Fruit fly (Drosophila melanogaster): ENCODE results near the gene sofe.

DNA sequence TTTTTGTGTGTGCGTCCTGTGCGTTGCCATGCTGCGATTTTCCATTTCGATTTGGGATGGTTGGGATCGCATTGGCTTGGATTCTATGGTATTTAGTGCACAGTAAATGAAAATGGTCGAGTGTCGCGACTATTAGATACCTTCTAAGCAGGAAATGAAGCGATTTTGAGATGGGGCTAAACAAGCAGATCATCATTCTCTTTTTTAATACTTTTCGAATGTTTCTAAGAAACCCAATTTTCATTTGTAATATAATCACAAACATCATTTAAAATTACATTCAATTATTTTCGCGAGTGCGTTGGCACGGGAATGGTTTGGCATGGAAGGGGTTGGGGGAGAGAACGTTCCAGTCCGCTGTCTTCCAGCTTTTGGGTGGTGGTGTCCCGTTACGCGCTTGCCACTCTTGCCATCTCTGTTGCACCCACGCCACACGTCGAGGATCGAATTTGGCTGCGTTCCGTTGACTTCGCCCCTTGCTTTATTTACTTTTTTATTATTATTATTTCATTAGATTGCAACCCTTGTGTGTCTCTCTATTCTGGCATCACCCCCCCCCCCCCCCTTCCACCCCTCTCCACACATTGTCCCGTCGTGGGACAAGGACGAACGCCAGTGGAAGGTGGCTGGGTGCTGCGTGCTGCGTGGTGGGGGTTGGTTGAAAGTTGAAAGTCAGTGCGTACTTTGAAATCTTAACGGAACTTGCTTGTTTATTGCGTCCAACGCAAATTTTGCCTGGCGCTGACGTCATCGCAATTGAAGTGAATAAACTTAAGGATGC is 31.7 kb downstream of the sofe start:
- TF ChIP-seq Clk (GFP tag; optimal IDR thresholded peaks at IDR 0.05) (no peak), cic (GFP tag; optimal IDR thresholded peaks at IDR 0.05) (no peak)

All from whole organism, adult.